Worm (Caenorhabditis elegans) whole organism, young adult: Measurements from ENCODE around the gene ttll-15.

Experiments used
- D2030.7 ChIP-seq: fragments of 200-800 bp; sonication (Bioruptor generic); IDR thresholded peaks from 2 replicates; pipeline ENCODE4 v1.3.6; 2022; ENCODE audit warnings: missing genetic modification reagents, missing genetic modification characterization, missing compliant biosample characterization
- F22D6.2 ChIP-seq: sonication (generic microtip); optimal IDR thresholded peaks from 2 replicates; lab custom pipeline; 2016; ENCODE audit warnings: mild to moderate bottlenecking, missing genetic modification characterization, missing compliant biosample characterization
- F33H1.4 ChIP-seq: fragments of 200-800 bp; sonication (Bioruptor generic); IDR thresholded peaks from 2 replicates; pipeline ENCODE4 v1.3.6; 2022; ENCODE audit warnings: missing genetic modification reagents, missing genetic modification characterization, missing compliant biosample characterization
- F49E8.2 ChIP-seq: sonication (generic microtip); optimal IDR thresholded peaks from 3 replicates; lab custom pipeline; 2017; ENCODE audit warnings: missing genetic modification characterization, mild to moderate bottlenecking, missing compliant biosample characterization, antibody characterized with exemption, moderate library complexity; ENCODE audit not compliant: insufficient read depth
- F52B5.7 ChIP-seq: sonication (generic microtip); optimal IDR thresholded peaks from 2 replicates; lab custom pipeline; 2016; ENCODE audit warnings: mild to moderate bottlenecking, missing genetic modification characterization, missing compliant biosample characterization
- F57A8.1 ChIP-seq: fragments of 200-800 bp; sonication (Bioruptor generic); optimal IDR thresholded peaks from 2 replicates; lab custom pipeline; 2018; ENCODE audit warnings: mild to moderate bottlenecking, missing genetic modification characterization, moderate library complexity, missing compliant biosample characterization
- Y53G8AR.9 ChIP-seq: fragments of 200-800 bp; sonication (Bioruptor generic); conservative IDR thresholded peaks from 2 replicates; pipeline ENCODE4 v1.3.6; 2022; ENCODE audit warnings: missing genetic modification reagents, missing genetic modification characterization, missing compliant biosample characterization
- Y95B8A.8 ChIP-seq: fragments of 200-800 bp; sonication (Bioruptor generic); IDR thresholded peaks from 2 replicates; pipeline ENCODE4 v1.3.6; 2022; ENCODE audit warnings: missing genetic modification reagents, missing genetic modification characterization, missing compliant biosample characterization
- ZK185.1 ChIP-seq: sonication (generic microtip); optimal IDR thresholded peaks from 2 replicates; lab custom pipeline; 2016; ENCODE audit warnings: mild to moderate bottlenecking, missing genetic modification characterization, missing compliant biosample characterization; ENCODE audit not compliant: poor library complexity, severe bottlenecking
- athp-1 ChIP-seq: sonication (generic microtip); optimal IDR thresholded peaks from 2 replicates; lab custom pipeline; 2017; ENCODE audit warnings: mild to moderate bottlenecking, missing genetic modification characterization, missing compliant biosample characterization
- cebp-1 ChIP-seq, 2 experiments: fragments of 200-800 bp in 1 of 2; sonication (Bioruptor generic) in 1 of 2; sonication (generic microtip) in 1 of 2; IDR thresholded peaks in 1 of 2; optimal IDR thresholded peaks in 1 of 2; 2 replicates each; pipeline versions ENCODE4 v1.3.6 to Lab custom; 2017 to 2022; ENCODE audit warnings: missing compliant biosample characterization in 2 of 2, missing genetic modification characterization in 2 of 2, mild to moderate bottlenecking in 1 of 2, missing genetic modification reagents in 1 of 2, moderate library complexity in 1 of 2
- egl-18 ChIP-seq: fragments of 200-800 bp; sonication (Bioruptor generic); IDR thresholded peaks from 2 replicates; pipeline ENCODE4 v1.3.6; 2022; ENCODE audit warnings: missing genetic modification reagents, missing genetic modification characterization, missing compliant biosample characterization
- egrh-3 ChIP-seq: fragments of 200-800 bp; sonication (Bioruptor generic); IDR thresholded peaks from 2 replicates; pipeline ENCODE4 v1.3.6; 2022; ENCODE audit warnings: missing genetic modification reagents, missing genetic modification characterization, missing compliant biosample characterization
- hmg-1.2 ChIP-seq: fragments of 200-800 bp; sonication (Bioruptor generic); IDR thresholded peaks from 2 replicates; pipeline ENCODE4 v1.3.6; 2022; ENCODE audit warnings: missing genetic modification reagents, missing genetic modification characterization, missing compliant biosample characterization
- lag-1 ChIP-seq: fragments of 200-800 bp; sonication (Bioruptor generic); IDR thresholded peaks from 2 replicates; pipeline ENCODE4 v1.3.6; 2022; ENCODE audit warnings: missing genetic modification reagents, missing genetic modification characterization, missing compliant biosample characterization
- let-526 ChIP-seq: fragments of 200-800 bp; sonication (Bioruptor generic); IDR thresholded peaks from 2 replicates; pipeline ENCODE4 v1.3.6; 2022; ENCODE audit warnings: missing genetic modification reagents, missing genetic modification characterization, missing compliant biosample characterization
- lsl-1 ChIP-seq: fragments of 200-800 bp; sonication (Bioruptor generic); optimal IDR thresholded peaks from 2 replicates; lab custom pipeline; 2018; ENCODE audit warnings: mild to moderate bottlenecking, missing genetic modification characterization, moderate library complexity, missing compliant biosample characterization
- lsy-27 ChIP-seq: sonication (generic microtip); optimal IDR thresholded peaks from 2 replicates; lab custom pipeline; 2017; ENCODE audit warnings: missing genetic modification characterization, mild to moderate bottlenecking, missing compliant biosample characterization, antibody characterized with exemption, missing genotype, borderline replicate concordance; ENCODE audit not compliant: insufficient read depth
- nhr-27 ChIP-seq: fragments of 200-800 bp; sonication (Bioruptor generic); optimal IDR thresholded peaks from 2 replicates; lab custom pipeline; 2018; ENCODE audit warnings: mild to moderate bottlenecking, missing genetic modification characterization, moderate library complexity, missing compliant biosample characterization
- nhr-80 ChIP-seq: sonication (generic microtip); optimal IDR thresholded peaks from 2 replicates; lab custom pipeline; 2016; ENCODE audit warnings: missing genetic modification characterization, missing compliant biosample characterization
- nhr-90 ChIP-seq: sonication (generic microtip); optimal IDR thresholded peaks from 2 replicates; lab custom pipeline; 2016; ENCODE audit warnings: missing genotype, mild to moderate bottlenecking, missing genetic modification characterization, missing compliant biosample characterization
- pbrm-1 ChIP-seq: fragments of 200-800 bp; sonication (Bioruptor generic); IDR thresholded peaks from 2 replicates; pipeline ENCODE4 v1.3.6; 2022; ENCODE audit warnings: missing genetic modification reagents, missing genetic modification characterization, missing compliant biosample characterization
- rpc-1 ChIP-seq, 2 experiments: fragments of 150-350 bp in 1 of 2; sonication (generic microtip) in 1 of 2; optimal IDR thresholded peaks; 2 replicates each; lab custom pipeline; 2014 to 2018; ENCODE audit warnings: missing biosample characterization in 1 of 2, missing genetic modification characterization in 1 of 2, missing genetic modification reagents in 1 of 2, missing genotype in 1 of 2
- sdz-38 ChIP-seq: sonication (generic microtip); optimal IDR thresholded peaks from 2 replicates; lab custom pipeline; 2016; ENCODE audit warnings: missing genotype, missing genetic modification characterization, missing compliant biosample characterization
- sptf-2 ChIP-seq: fragments of 200-800 bp; sonication (Bioruptor generic); optimal IDR thresholded peaks from 2 replicates; lab custom pipeline; 2018; ENCODE audit warnings: mild to moderate bottlenecking, missing genetic modification characterization, missing compliant biosample characterization
- tlf-1 ChIP-seq: fragments of 200-800 bp; sonication (Bioruptor generic); optimal IDR thresholded peaks from 2 replicates; lab custom pipeline; 2018; ENCODE audit warnings: mild to moderate bottlenecking, missing genetic modification characterization, missing compliant biosample characterization
- zfh-2 ChIP-seq: fragments of 200-800 bp; sonication (Bioruptor generic); conservative IDR thresholded peaks from 2 replicates; pipeline ENCODE4 v1.3.6; 2022; ENCODE audit warnings: missing genetic modification reagents, missing genetic modification characterization, missing compliant biosample characterization
- zim-3 ChIP-seq: sonication (generic microtip); optimal IDR thresholded peaks from 2 replicates; lab custom pipeline; 2017; ENCODE audit warnings: mild to moderate bottlenecking, missing genetic modification characterization, moderate library complexity, missing compliant biosample characterization
- ztf-22 ChIP-seq: fragments of 200-800 bp; sonication (Bioruptor generic); optimal IDR thresholded peaks from 2 replicates; lab custom pipeline; 2018; ENCODE audit warnings: mild to moderate bottlenecking, missing genetic modification characterization, moderate library complexity, missing compliant biosample characterization

ttll-15 gene

DNA sequence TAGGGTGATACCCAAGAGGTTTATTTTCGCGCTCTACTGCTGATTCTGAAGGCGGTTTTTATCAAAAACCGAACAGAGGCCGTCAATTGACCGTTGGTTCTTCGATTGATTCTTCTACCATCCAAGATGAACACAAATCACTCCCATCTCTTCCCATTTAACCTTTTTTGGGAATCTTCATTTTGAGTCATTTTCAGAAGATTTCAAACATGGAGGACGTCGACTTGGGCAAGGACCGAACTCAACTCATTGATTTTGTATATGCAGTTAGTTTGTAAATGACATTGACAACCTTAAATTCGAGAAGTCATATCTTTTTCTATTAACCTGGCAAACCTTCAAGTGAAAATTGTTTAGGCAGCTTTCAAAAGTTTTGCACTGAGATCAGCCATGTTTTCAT lies 30.0 kb downstream of the ttll-15 start, which contains the start of gene AC3.5:
TSS of gene AC3.5 (plus strand) at position 210 of the 400 bp plus-strand sequence.
- TF ChIP-seq F49E8.2 (tag; lab: Kevin White, UChicago) (no peak), egrh-3 (no peak), cebp-1 (GFP tag; IDR thresholded peaks at IDR 0.05; lab: Robert Waterston, UW) (no peak), cebp-1 (tag; optimal IDR thresholded peaks at IDR 0.05; lab: Kevin White, UChicago) (no peak), Y95B8A.8 (GFP tag; lab: Robert Waterston, UW) (no peak), nhr-90 (tag; lab: Kevin White, UChicago) (no peak), rpc-1 (optimal IDR thresholded peaks at IDR 0.05; lab: Kevin White, UChicago) (no peak), rpc-1 (tag; optimal IDR thresholded peaks at IDR 0.05; lab: Kevin White, UChicago) (no peak), zfh-2 (GFP tag; lab: Robert Waterston, UW) (no peak), F52B5.7 (tag; lab: Kevin White, UChicago) (no peak), egl-18 (GFP tag; lab: Robert Waterston, UW) (no peak), sdz-38 (tag; lab: Kevin White, UChicago) (no peak), let-526 (GFP tag; lab: Robert Waterston, UW) (no peak), lsl-1 (no peak), ztf-22 (GFP tag; lab: Kevin White, UChicago) (no peak), zim-3 (no peak), tlf-1 (GFP tag; lab: Kevin White, UChicago) (no peak)
- TF ChIP-seq, all 124 proteins: peak for 0

DNA sequence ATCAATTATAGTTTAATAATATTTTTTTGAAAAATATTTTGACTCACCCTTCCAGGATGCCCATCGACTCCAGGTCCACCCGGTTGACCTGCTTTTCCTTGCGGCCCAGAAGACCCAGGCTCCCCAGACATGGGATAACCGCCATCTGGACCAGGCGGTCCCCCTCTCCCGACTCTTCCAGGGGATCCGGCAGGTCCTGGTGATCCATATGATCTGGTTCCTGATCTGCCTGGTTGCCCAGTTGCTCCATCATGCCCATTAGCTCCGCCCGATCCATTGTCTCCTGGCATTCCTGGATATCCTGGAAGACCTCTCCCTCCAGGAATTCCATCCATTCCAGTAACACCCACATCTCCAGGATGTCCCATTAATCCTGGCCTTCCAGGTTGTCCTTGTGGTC lies 35.4 kb downstream of the ttll-15 start:
- no peak for TF ChIP-seq F49E8.2 (tag; lab: Kevin White, UChicago)
- TF ChIP-seq Y53G8AR.9 (GFP tag; lab: Robert Waterston, UW) = no peak
- no peak for TF ChIP-seq nhr-27 (tag; lab: Kevin White, UChicago)
- no peak for TF ChIP-seq F22D6.2 (tag; lab: Kevin White, UChicago)
- no peak for TF ChIP-seq F57A8.1 (GFP tag; lab: Kevin White, UChicago)
- no peak for TF ChIP-seq zim-3
- TF ChIP-seq athp-1 = no peak
- no peak for TF ChIP-seq D2030.7 (GFP tag; lab: Robert Waterston, UW)
- TF ChIP-seq ZK185.1 (tag; lab: Kevin White, UChicago) = no peak
- TF ChIP-seq, all 124 proteins: peak for 0

ce11 chrV:10395173-10395766 lies 36.9 kb downstream of the ttll-15 start, which contains the start of the genes col-151 and ugt-1:
col-151 (minus strand) TSS chrV:10395223.
ugt-1 (plus strand) TSS chrV:10395663.
- no peak for TF ChIP-seq D2030.7 (GFP tag; lab: Robert Waterston, UW)
- peak; percentile 82 for TF ChIP-seq hmg-1.2 (GFP tag; lab: Robert Waterston, UW)
- TF ChIP-seq nhr-80 (tag; lab: Kevin White, UChicago) = peak; percentile 48
- TF ChIP-seq, all 124 proteins: peak for 2

DNA sequence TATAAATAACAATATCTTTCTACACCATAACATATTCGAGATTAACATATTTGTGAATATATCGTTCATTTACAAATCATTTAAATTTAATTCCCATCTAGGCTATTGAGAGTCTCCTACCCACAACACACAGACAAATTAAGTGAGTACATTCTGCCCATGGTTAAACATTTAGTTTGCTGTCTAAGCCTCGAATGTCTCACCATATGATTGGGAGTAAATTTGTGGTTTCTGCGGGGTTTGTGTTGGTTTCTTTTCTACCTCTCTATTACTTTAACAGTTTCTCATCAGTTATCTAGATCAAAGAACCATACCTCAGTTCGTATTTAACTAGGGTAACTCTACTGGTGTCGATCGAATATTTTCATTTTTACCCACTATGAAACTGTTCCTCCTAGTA lies 40.1 kb downstream of the ttll-15 start, which contains the start of gene ugt-2:
TSS of gene ugt-2 (plus strand) at position 371 of the 400 bp plus-strand sequence.
- TF ChIP-seq lag-1 (GFP tag; lab: Robert Waterston, UW) (no peak), sptf-2 (no peak), pbrm-1 (GFP tag; lab: Robert Waterston, UW) (no peak), lsy-27 (no peak), F33H1.4 (GFP tag; lab: Robert Waterston, UW) (no peak), tlf-1 (GFP tag; lab: Kevin White, UChicago) (no peak), nhr-80 (tag; lab: Kevin White, UChicago) (peak; percentile 42)
